Worm (Caenorhabditis elegans) whole organism, L4 larva: Measurements from ENCODE around the gene srj-22.

Experiments
- F26F4.8 ChIP-seq: fragments of 200-800 bp; sonication (Bioruptor generic); conservative IDR thresholded peaks from 2 replicates; pipeline ENCODE4 v1.3.6; 2022; ENCODE audit warnings: missing genetic modification characterization, missing compliant biosample characterization
- T20F7.1 ChIP-seq: fragments of 200-800 bp; sonication (Bioruptor generic); optimal IDR thresholded peaks from 2 replicates; lab custom pipeline; 2018; ENCODE audit warnings: mild to moderate bottlenecking, missing genetic modification characterization, missing compliant biosample characterization
- T26A8.4 ChIP-seq: fragments of 200-800 bp; sonication (Bioruptor generic); IDR thresholded peaks from 2 replicates; pipeline ENCODE4 v1.3.6; 2022; ENCODE audit warnings: missing genetic modification characterization, missing compliant biosample characterization
- Y48G9A.11 ChIP-seq: fragments of 200-800 bp; sonication (Bioruptor generic); IDR thresholded peaks from 2 replicates; pipeline ENCODE4 v1.3.6; 2022; ENCODE audit warnings: missing genetic modification reagents, missing genetic modification characterization, missing compliant biosample characterization
- aha-1 ChIP-seq: fragments of 150-350 bp; peaks from one replicate; lab custom pipeline; 2014; ENCODE audit warnings: missing biosample characterization, missing genetic modification characterization
- attf-4 ChIP-seq: sonication (generic microtip); optimal IDR thresholded peaks from 3 replicates; lab custom pipeline; 2017; ENCODE audit warnings: missing biosample characterization, missing genetic modification characterization
- ceh-28 ChIP-seq: fragments of 150-350 bp; optimal IDR thresholded peaks from 2 replicates; lab custom pipeline; 2014; ENCODE audit warnings: missing biosample characterization, missing genetic modification reagents, missing genetic modification characterization
- ceh-82 ChIP-seq: sonication (generic microtip); optimal IDR thresholded peaks from 2 replicates; lab custom pipeline; 2017; ENCODE audit warnings: missing biosample characterization, missing genetic modification characterization
- ctbp-1 ChIP-seq: fragments of 200-800 bp; sonication (Bioruptor generic); IDR thresholded peaks from 2 replicates; pipeline ENCODE4 v1.3.6; 2022; ENCODE audit warnings: missing genetic modification reagents, missing genetic modification characterization, missing compliant biosample characterization
- daf-8 ChIP-seq: fragments of 200-800 bp; sonication (Bioruptor generic); IDR thresholded peaks from 2 replicates; pipeline ENCODE4 v1.3.6; 2022; ENCODE audit warnings: missing genetic modification characterization, missing compliant biosample characterization
- dmd-6 ChIP-seq: fragments of 200-800 bp; sonication (Bioruptor generic); IDR thresholded peaks from 2 replicates; pipeline ENCODE4 v1.3.6; 2022; ENCODE audit warnings: missing genetic modification reagents, missing genetic modification characterization, missing compliant biosample characterization
- dmd-8 ChIP-seq: fragments of 200-800 bp; sonication (Bioruptor generic); IDR thresholded peaks from 2 replicates; pipeline ENCODE4 v1.3.6; 2022; ENCODE audit warnings: missing genetic modification characterization, missing compliant biosample characterization
- duxl-1 ChIP-seq: sonication (generic microtip); optimal IDR thresholded peaks from 2 replicates; lab custom pipeline; 2016; ENCODE audit warnings: mild to moderate bottlenecking, missing genetic modification characterization, moderate library complexity, missing compliant biosample characterization; ENCODE audit not compliant: poor library complexity
- dve-1 ChIP-seq: sonication (generic microtip); optimal IDR thresholded peaks from 2 replicates; lab custom pipeline; 2017; ENCODE audit warnings: antibody characterized with exemption, mild to moderate bottlenecking, missing genetic modification characterization, missing compliant biosample characterization; ENCODE audit not compliant: insufficient read depth
- egl-43 ChIP-seq: fragments of 200-800 bp; sonication (Bioruptor generic); IDR thresholded peaks from 2 replicates; pipeline ENCODE4 v1.3.6; 2022; ENCODE audit warnings: missing genetic modification reagents, missing genetic modification characterization, missing compliant biosample characterization
- gei-8 ChIP-seq: fragments of 200-800 bp; sonication (Bioruptor generic); optimal IDR thresholded peaks from 2 replicates; lab custom pipeline; 2018; ENCODE audit warnings: mild to moderate bottlenecking, missing genetic modification characterization, missing compliant biosample characterization
- hlh-11 ChIP-seq: fragments of 200-800 bp; sonication (Bioruptor generic); optimal IDR thresholded peaks from 2 replicates; lab custom pipeline; 2018; ENCODE audit warnings: mild to moderate bottlenecking, missing genetic modification characterization, missing compliant biosample characterization
- lim-7 ChIP-seq: fragments of 200-800 bp; sonication (Bioruptor generic); IDR thresholded peaks from 2 replicates; pipeline ENCODE4 v1.3.6; 2022; ENCODE audit warnings: missing genetic modification characterization, missing compliant biosample characterization
- lin-1 ChIP-seq: fragments of 200-800 bp; sonication (Bioruptor generic); IDR thresholded peaks from 2 replicates; pipeline ENCODE4 v1.3.6; 2022; ENCODE audit warnings: missing genetic modification reagents, missing genetic modification characterization, missing compliant biosample characterization
- lin-29 ChIP-seq: fragments of 200-800 bp; sonication (Bioruptor generic); IDR thresholded peaks from 2 replicates; pipeline ENCODE4 v1.3.6; 2022; ENCODE audit warnings: missing genetic modification reagents, missing genetic modification characterization, missing compliant biosample characterization
- lin-39 ChIP-seq: fragments of 150-350 bp; optimal IDR thresholded peaks from 2 replicates; lab custom pipeline; 2014; ENCODE audit warnings: missing biosample characterization, missing genetic modification reagents, missing genetic modification characterization
- madf-5 ChIP-seq, 2 experiments: fragments of 200-800 bp; sonication (Bioruptor generic); IDR thresholded peaks; 2 replicates each; pipeline ENCODE4 v1.3.6; 2022; ENCODE audit warnings: missing compliant biosample characterization in 2 of 2, missing genetic modification characterization in 2 of 2
- mes-2 ChIP-seq: sonication (generic microtip); optimal IDR thresholded peaks from 2 replicates; lab custom pipeline; 2016; ENCODE audit warnings: missing genotype, mild to moderate bottlenecking, missing genetic modification characterization, missing compliant biosample characterization; ENCODE audit not compliant: poor library complexity, severe bottlenecking
- nhr-11 ChIP-seq: fragments of 150-350 bp; optimal IDR thresholded peaks from 2 replicates; lab custom pipeline; 2014; ENCODE audit warnings: missing biosample characterization, missing genetic modification characterization
- nhr-28 ChIP-seq: fragments of 150-350 bp; optimal IDR thresholded peaks from 2 replicates; lab custom pipeline; 2014; ENCODE audit warnings: missing biosample characterization, missing genetic modification characterization
- nhr-41 ChIP-seq: fragments of 200-800 bp; sonication (Bioruptor generic); IDR thresholded peaks from 2 replicates; pipeline ENCODE4 v1.3.6; 2022; ENCODE audit warnings: missing genetic modification reagents, missing genetic modification characterization, missing compliant biosample characterization
- nhr-42 ChIP-seq: fragments of 200-800 bp; sonication (Bioruptor generic); IDR thresholded peaks from 2 replicates; pipeline ENCODE4 v1.3.6; 2022; ENCODE audit warnings: missing genetic modification characterization, missing compliant biosample characterization
- nhr-48 ChIP-seq: sonication (generic microtip); optimal IDR thresholded peaks from 2 replicates; lab custom pipeline; 2016; ENCODE audit warnings: mild to moderate bottlenecking, missing genetic modification characterization, missing compliant biosample characterization
- nhr-6 ChIP-seq: fragments of 150-350 bp; optimal IDR thresholded peaks from 2 replicates; lab custom pipeline; 2014; ENCODE audit warnings: missing biosample characterization, missing genetic modification characterization
- pha-4 ChIP-seq, 2 experiments: fragments of 150-350 bp in 1 of 2; fragments of 200-800 bp in 1 of 2; sonication (Bioruptor generic) in 1 of 2; IDR thresholded peaks in 1 of 2; optimal IDR thresholded peaks in 1 of 2; 2 replicates each; pipeline versions ENCODE4 v1.3.6 to Lab custom; 2014 to 2022; ENCODE audit warnings: missing genetic modification characterization in 2 of 2, missing genetic modification reagents in 2 of 2, missing biosample characterization in 1 of 2, missing compliant biosample characterization in 1 of 2
- php-3 ChIP-seq: fragments of 200-800 bp; sonication (Bioruptor generic); IDR thresholded peaks from 2 replicates; pipeline ENCODE4 v1.3.6; 2022; ENCODE audit warnings: missing genetic modification reagents, missing genetic modification characterization, missing compliant biosample characterization
- rbr-2 ChIP-seq: sonication (generic microtip); optimal IDR thresholded peaks from 2 replicates; lab custom pipeline; 2016; ENCODE audit warnings: missing genotype, missing genetic modification characterization, missing compliant biosample characterization
- saeg-2 ChIP-seq: fragments of 200-800 bp; sonication (Bioruptor generic); IDR thresholded peaks from 2 replicates; pipeline ENCODE4 v1.3.6; 2022; ENCODE audit warnings: missing genetic modification reagents, missing genetic modification characterization, missing compliant biosample characterization
- sdz-12 ChIP-seq: fragments of 200-800 bp; sonication (Bioruptor generic); optimal IDR thresholded peaks from 2 replicates; lab custom pipeline; 2018; ENCODE audit warnings: mild to moderate bottlenecking, missing genetic modification characterization, missing compliant biosample characterization
- skn-1 ChIP-seq: fragments of 150-350 bp; optimal IDR thresholded peaks from 2 replicates; lab custom pipeline; 2014; ENCODE audit warnings: missing biosample characterization, missing genetic modification characterization
- snpc-1.2 ChIP-seq: fragments of 200-800 bp; sonication (Bioruptor generic); IDR thresholded peaks from 2 replicates; pipeline ENCODE4 v1.3.6; 2022; ENCODE audit warnings: missing genetic modification reagents, missing genetic modification characterization, missing compliant biosample characterization
- tag-97 ChIP-seq: fragments of 200-800 bp; sonication (Bioruptor generic); IDR thresholded peaks from 2 replicates; pipeline ENCODE4 v1.3.6; 2022; ENCODE audit warnings: missing genetic modification characterization, missing compliant biosample characterization
- unc-130 ChIP-seq: sonication (generic microtip); optimal IDR thresholded peaks from 2 replicates; lab custom pipeline; 2016; ENCODE audit warnings: missing genetic modification reagents, missing genetic modification characterization, missing compliant biosample characterization
- vab-7 ChIP-seq: fragments of 200-800 bp; sonication (Bioruptor generic); IDR thresholded peaks from 2 replicates; pipeline ENCODE4 v1.3.6; 2022; ENCODE audit warnings: missing genetic modification reagents, missing genetic modification characterization, missing compliant biosample characterization
- zag-1 ChIP-seq: fragments of 150-350 bp; optimal IDR thresholded peaks from 2 replicates; lab custom pipeline; 2014; ENCODE audit warnings: missing biosample characterization, missing genetic modification characterization
- zfp-2 ChIP-seq: sonication (generic microtip); optimal IDR thresholded peaks from 2 replicates; lab custom pipeline; 2016; ENCODE audit warnings: mild to moderate bottlenecking, missing genetic modification characterization, missing compliant biosample characterization
- zip-11 ChIP-seq: fragments of 200-800 bp; sonication (Bioruptor generic); IDR thresholded peaks from 2 replicates; pipeline ENCODE4 v1.3.6; 2022; ENCODE audit warnings: missing genetic modification characterization, missing compliant biosample characterization
- zip-2 ChIP-seq: fragments of 150-350 bp; optimal IDR thresholded peaks from 2 replicates; lab custom pipeline; 2014; ENCODE audit warnings: missing biosample characterization, missing genetic modification characterization
- ztf-11 ChIP-seq: fragments of 150-350 bp; optimal IDR thresholded peaks from 2 replicates; lab custom pipeline; 2014; ENCODE audit warnings: missing biosample characterization, missing genetic modification characterization
- ztf-7 ChIP-seq: fragments of 150-350 bp; optimal IDR thresholded peaks from 2 replicates; lab custom pipeline; 2014; ENCODE audit warnings: missing biosample characterization, missing genetic modification characterization

The srj-22 gene

ce11 chrV:10715158-10716152 lies 28.1 kb downstream of the srj-22 start (continued):
- no peak for TF ChIP-seq unc-130
- TF ChIP-seq dve-1 = peak; percentile 91
- peak; percentile 90 for TF ChIP-seq vab-7 (GFP tag; lab: Robert Waterston, UW)
- TF ChIP-seq dmd-8 (GFP tag; lab: Robert Waterston, UW) = no peak; the same call in 1 of the 2 replicates
- peak; percentile 99 for TF ChIP-seq hlh-11 (tag; lab: Kevin White, UChicago)
- TF ChIP-seq lin-39 (tag; lab: Kevin White, UChicago) = no peak
- peak; percentile 99 for TF ChIP-seq ctbp-1 (GFP tag; lab: Robert Waterston, UW)
- TF ChIP-seq lin-29 (GFP tag; lab: Robert Waterston, UW) = peak; percentile 87
- TF ChIP-seq pha-4 (GFP tag; IDR thresholded peaks at IDR 0.05; lab: Robert Waterston, UW) = peak; percentile 92
- no peak for TF ChIP-seq pha-4 (tag; optimal IDR thresholded peaks at IDR 0.05; lab: Kevin White, UChicago)
- TF ChIP-seq nhr-11 (tag; lab: Kevin White, UChicago) = peak; percentile 90
- TF ChIP-seq rbr-2 (tag; lab: Kevin White, UChicago) = peak; percentile 79
- TF ChIP-seq dmd-6 (GFP tag; lab: Robert Waterston, UW) = peak; percentile 98
- TF ChIP-seq Y48G9A.11 (GFP tag; lab: Robert Waterston, UW) = no peak
- TF ChIP-seq skn-1 (tag; lab: Kevin White, UChicago) = no peak
- TF ChIP-seq mes-2 = peak; percentile 44
- TF ChIP-seq snpc-1.2 (GFP tag; lab: Robert Waterston, UW) = no peak
- TF ChIP-seq gei-8 = peak; percentile 87
- peak; percentile 82 for TF ChIP-seq nhr-42 (GFP tag; lab: Robert Waterston, UW)
- no peak for TF ChIP-seq nhr-6 (tag; lab: Kevin White, UChicago)
- TF ChIP-seq php-3 = peak; percentile 76
- TF ChIP-seq lin-1 (GFP tag; lab: Robert Waterston, UW) = peak; percentile 87
- TF ChIP-seq nhr-28 (tag; lab: Kevin White, UChicago) = peak; percentile 32

- no peak for TF ChIP-seq nhr-11 (tag; lab: Kevin White, UChicago)
- TF ChIP-seq sdz-12 = peak; percentile 9
- no peak for TF ChIP-seq nhr-6 (tag; lab: Kevin White, UChicago)
- no peak for TF ChIP-seq madf-5 (GFP tag; IDR thresholded peaks at IDR 0.05; lab: Robert Waterston, UW)
- peak; percentile 37; the same call in 1 of the 2 replicates for TF ChIP-seq dmd-6 (GFP tag; lab: Robert Waterston, UW)
- no peak for TF ChIP-seq T20F7.1 (GFP tag; lab: Kevin White, UChicago)
- peak; percentile 47; the same call in 1 of the 2 replicates for TF ChIP-seq T26A8.4 (GFP tag; lab: Robert Waterston, UW)
- TF ChIP-seq ztf-7 = no peak
- TF ChIP-seq nhr-41 (GFP tag; lab: Robert Waterston, UW) = no peak
- no peak for TF ChIP-seq lim-7 (GFP tag; lab: Robert Waterston, UW)
Measured at ce11 chrV:10714630-10715029, 28.9 kb downstream of the srj-22 start.

- TF ChIP-seq zip-2 (tag; lab: Kevin White, UChicago) (no peak), nhr-48 (tag; lab: Kevin White, UChicago) (no peak), zip-11 (GFP tag; lab: Robert Waterston, UW) (no peak), rbr-2 (tag; lab: Kevin White, UChicago) (no peak), tag-97 (GFP tag; lab: Robert Waterston, UW) (no peak), saeg-2 (no peak), ceh-82 (tag; lab: Kevin White, UChicago) (no peak), sdz-12 (no peak), skn-1 (tag; lab: Kevin White, UChicago) (no peak), nhr-28 (tag; lab: Kevin White, UChicago) (peak; percentile 40), daf-8 (GFP tag; lab: Robert Waterston, UW) (no peak), dve-1 (peak; percentile 41), zfp-2 (no peak), egl-43 (GFP tag; lab: Robert Waterston, UW) (no peak), aha-1 (tag; lab: Kevin White, UChicago) (peak; percentile 11), F26F4.8 (GFP tag; lab: Robert Waterston, UW) (no peak), zag-1 (tag; lab: Kevin White, UChicago) (no peak), attf-4 (tag; lab: Kevin White, UChicago) (no peak), ceh-28 (no peak), duxl-1 (tag; lab: Kevin White, UChicago) (no peak), ztf-11 (tag; lab: Kevin White, UChicago) (no peak)
Measured at ce11 chrV:10713704-10714239, 29.8 kb downstream of the srj-22 start.
